Worm (Caenorhabditis elegans) whole organism, L1 larva: ENCODE measurements around the gene cec-7.

Experiments used
- C16A3.4 ChIP-seq: fragments of 150-350 bp; optimal IDR thresholded peaks from 2 replicates; lab custom pipeline; 2014; ENCODE audit warnings: missing biosample characterization, missing genetic modification characterization
- C34B4.2 ChIP-seq: sonication (generic microtip); optimal IDR thresholded peaks from 2 replicates; lab custom pipeline; 2017; ENCODE audit warnings: mild to moderate bottlenecking, missing genetic modification characterization, missing compliant biosample characterization
- ama-1 ChIP-seq: fragments of 150-350 bp; optimal IDR thresholded peaks from 2 replicates; lab custom pipeline; 2014
- dpl-1 ChIP-seq, 3 experiments: fragments of 150-350 bp in 2 of 3; sonication (generic microtip) in 1 of 3; optimal IDR thresholded peaks; 2 replicates each; lab custom pipeline; 2014 to 2017; ENCODE audit warnings: missing biosample characterization in 3 of 3, missing genetic modification characterization in 3 of 3, missing genetic modification reagents in 3 of 3
- efl-1 ChIP-seq, 4 experiments: fragments of 150-350 bp; optimal IDR thresholded peaks in 3 of 4; peaks in 1 of 4; 1 replicate in 1 of 4; 2 replicates in 3 of 4; lab custom pipeline; 2014; ENCODE audit warnings: missing biosample characterization in 2 of 4, missing genetic modification characterization in 2 of 4, missing genetic modification reagents in 2 of 4
- elt-2 ChIP-seq: sonication (generic microtip); optimal IDR thresholded peaks from 2 replicates; lab custom pipeline; 2016; ENCODE audit warnings: missing genetic modification characterization, mild to moderate bottlenecking, inconsistent platforms, missing compliant biosample characterization, missing genetic modification reagents
- elt-3 ChIP-seq, 6 experiments: fragments of 150-350 bp in 1 of 6; sonication (generic microtip); optimal IDR thresholded peaks; 2 replicates each; lab custom pipeline; 2017 to 2018; ENCODE audit warnings: missing biosample characterization in 6 of 6, missing genetic modification characterization in 6 of 6, inconsistent platforms in 1 of 6
- lin-13 ChIP-seq: fragments of 150-350 bp; optimal IDR thresholded peaks from 2 replicates; lab custom pipeline; 2014; ENCODE audit warnings: missing biosample characterization, missing genetic modification reagents, missing genetic modification characterization
- lin-35 ChIP-seq, 2 experiments: fragments of 150-350 bp; optimal IDR thresholded peaks; 2 replicates each; lab custom pipeline; 2014; ENCODE audit warnings: missing biosample characterization in 2 of 2, missing genetic modification characterization in 2 of 2, missing genetic modification reagents in 2 of 2
- lir-3 ChIP-seq: sonication (generic microtip); optimal IDR thresholded peaks from 2 replicates; lab custom pipeline; 2016; ENCODE audit warnings: mild to moderate bottlenecking, missing genetic modification characterization, moderate library complexity, missing compliant biosample characterization; ENCODE audit not compliant: poor library complexity
- nhr-19 ChIP-seq: fragments of 200-800 bp; sonication (Bioruptor generic); conservative IDR thresholded peaks from 2 replicates; pipeline ENCODE4 v1.3.6; 2022; ENCODE audit warnings: missing genetic modification characterization, missing compliant biosample characterization
- nhr-20 ChIP-seq: sonication (generic microtip); optimal IDR thresholded peaks from 2 replicates; lab custom pipeline; 2016; ENCODE audit warnings: mild to moderate bottlenecking, missing genetic modification characterization, missing compliant biosample characterization
- pqm-1 ChIP-seq: sonication (generic microtip); optimal IDR thresholded peaks from 3 replicates; lab custom pipeline; 2017; ENCODE audit warnings: missing biosample characterization, missing genetic modification characterization
- vab-15 ChIP-seq: sonication (generic microtip); optimal IDR thresholded peaks from 2 replicates; lab custom pipeline; 2017; ENCODE audit warnings: missing genotype, mild to moderate bottlenecking, missing genetic modification characterization, missing compliant biosample characterization

The cec-7 gene

ce11 chrIII:12838299-12838698 lies 39.1 kb downstream of the cec-7 start:
- no peak for TF ChIP-seq efl-1 (optimal IDR thresholded peaks at IDR 0.05; lab: Kevin White, UChicago)
- peak; percentile 55 to 93 for TF ChIP-seq efl-1 (GFP tag; optimal IDR thresholded peaks at IDR 0.05 in 1 of 2; lab: Kevin White, UChicago)
- no peak for TF ChIP-seq lin-13 (GFP tag; lab: Kevin White, UChicago)
- peak in 1 of 3 experiments; percentile 16 for TF ChIP-seq dpl-1 (GFP tag; optimal IDR thresholded peaks at IDR 0.05; lab: Kevin White, UChicago)
- TF ChIP-seq nhr-20 (tag; lab: Kevin White, UChicago) = no peak
- TF ChIP-seq, all 84 proteins: peak for 2

ce11 chrIII:12836742-12837285 lies 40.6 kb downstream of the cec-7 start:
- TF ChIP-seq ama-1 (lab: Kevin White, UChicago) (peak; percentile 8), lin-35 (GFP tag; optimal IDR thresholded peaks at IDR 0.05; lab: Kevin White, UChicago) (peak in 1 of 2 experiments; percentile 39), C34B4.2 (tag; lab: Kevin White, UChicago) (no peak), nhr-20 (tag; lab: Kevin White, UChicago) (peak; percentile 9), efl-1 (optimal IDR thresholded peaks at IDR 0.05; lab: Kevin White, UChicago) (no peak), efl-1 (GFP tag; optimal IDR thresholded peaks at IDR 0.05 in 1 of 2; lab: Kevin White, UChicago) (peak in 1 of 2 experiments; percentile 83)

- 0 out of 2 replicates have a peak, but pooled peaks have one; percentile 9 for TF ChIP-seq nhr-19 (GFP tag; lab: Robert Waterston, UW)
- TF ChIP-seq elt-2 (tag; lab: Kevin White, UChicago) = peak; percentile 37
- TF ChIP-seq C16A3.4 (tag; lab: Kevin White, UChicago) = no peak
- TF ChIP-seq nhr-20 (tag; lab: Kevin White, UChicago) = peak; percentile 8
- TF ChIP-seq elt-3 (tag; optimal IDR thresholded peaks at IDR 0.05; lab: Kevin White, UChicago) = peak in 1 of 6 experiments; percentile 21
Observed at ce11 chrIII:12833079-12833478, 44.3 kb downstream of the cec-7 start.

DNA sequence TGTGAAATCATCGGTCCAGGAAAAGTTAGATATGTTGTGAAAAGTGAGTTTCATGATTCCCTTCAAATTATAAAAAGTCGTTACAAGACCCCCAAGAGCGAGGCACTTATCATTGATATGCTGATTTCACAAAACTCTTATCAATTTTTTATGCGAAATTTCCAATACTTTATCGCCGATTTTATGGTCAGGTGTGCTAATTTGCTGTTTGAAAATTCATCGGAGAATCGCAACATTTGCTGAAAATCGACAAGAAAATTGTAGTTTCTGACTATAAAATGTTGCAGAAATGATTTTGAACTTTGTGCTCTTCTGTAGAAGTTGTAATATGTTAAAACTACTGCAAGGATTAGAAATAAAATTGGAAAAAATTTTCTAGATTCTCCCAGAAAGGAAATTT lies 45.7 kb downstream of the cec-7 start:
- TF ChIP-seq lir-3 (tag; lab: Kevin White, UChicago) (no peak), elt-2 (tag; lab: Kevin White, UChicago) (peak; percentile 43)
- TF ChIP-seq, all 84 proteins: peak for 1

- no peak for TF ChIP-seq pqm-1 (tag; lab: Kevin White, UChicago)
- no peak for TF ChIP-seq ama-1 (lab: Kevin White, UChicago)
- TF ChIP-seq vab-15 (tag; lab: Kevin White, UChicago) = no peak
Observed at ce11 chrIII:12829068-12829467, 48.3 kb downstream of the cec-7 start, which contains the start of gene Y37D8A.3. TSS of gene Y37D8A.3 (plus strand) at chrIII:12829368.
